Fruit fly (Drosophila melanogaster): ENCODE measurements around the gene Grip163.
A peak's percentile ranks its signal among the peaks of the same experiment; 100 is the strongest.

Gene Grip163

DNA sequence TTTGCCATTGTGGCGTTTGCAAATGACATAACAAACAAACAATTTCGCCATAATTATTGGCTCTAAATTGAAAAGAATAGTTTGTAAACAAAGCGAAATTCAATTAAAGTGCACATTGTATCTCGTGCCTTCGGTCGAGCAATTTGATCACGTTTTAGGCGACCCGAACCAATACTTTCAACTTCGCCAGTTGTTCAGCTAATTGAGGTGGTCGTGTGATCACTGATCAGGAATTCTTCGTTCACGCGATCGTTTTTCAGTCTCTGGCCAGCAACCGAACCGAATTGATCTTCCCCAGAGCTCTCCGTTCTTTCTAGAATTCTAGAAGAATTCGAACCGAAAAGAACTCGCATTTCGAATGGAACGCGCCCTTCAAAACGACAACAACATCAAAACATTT lies 6.2 kb upstream of the Grip163 start:
- TF ChIP-seq CrebA (GFP tag; optimal IDR thresholded peaks at IDR 0.05; ENCODE audit: borderline replicate concordance) (no peak), Jra (GFP tag; optimal IDR thresholded peaks at IDR 0.05) (no peak), fru (GFP tag; optimal IDR thresholded peaks at IDR 0.05) (no peak), sage (GFP tag; optimal IDR thresholded peaks at IDR 0.05) (no peak), Vsx2 (GFP tag; optimal IDR thresholded peaks at IDR 0.05; ENCODE audit: partially characterized antibody) (no peak), Hnf4 (GFP tag; optimal IDR thresholded peaks at IDR 0.05) (no peak), psq (GFP tag; optimal IDR thresholded peaks at IDR 0.05) (no peak), h (GFP tag; optimal IDR thresholded peaks at IDR 0.05) (no peak), N (GFP tag; optimal IDR thresholded peaks at IDR 0.05) (no peak), dl (GFP tag; optimal IDR thresholded peaks at IDR 0.05; ENCODE audit: insufficient read depth in 1 of 2, partially characterized antibody in 2 of 2) (no peak), Abd-B (GFP tag; optimal IDR thresholded peaks at IDR 0.05) (no peak), Dfd (GFP tag; optimal IDR thresholded peaks at IDR 0.05) (no peak), Myc (optimal IDR thresholded peaks at IDR 0.05) (no peak), ey (GFP tag; optimal IDR thresholded peaks at IDR 0.05) (no peak), brk (GFP tag; optimal IDR thresholded peaks at IDR 0.05) (no peak), GATAd (GFP tag; optimal IDR thresholded peaks at IDR 0.05) (no peak), foxo (GFP tag; optimal IDR thresholded peaks at IDR 0.05) (no peak), dsf (GFP tag; optimal IDR thresholded peaks at IDR 0.05; ENCODE audit: borderline replicate concordance) (no peak), Mio (GFP tag; optimal IDR thresholded peaks at IDR 0.05) (no peak)

DNA sequence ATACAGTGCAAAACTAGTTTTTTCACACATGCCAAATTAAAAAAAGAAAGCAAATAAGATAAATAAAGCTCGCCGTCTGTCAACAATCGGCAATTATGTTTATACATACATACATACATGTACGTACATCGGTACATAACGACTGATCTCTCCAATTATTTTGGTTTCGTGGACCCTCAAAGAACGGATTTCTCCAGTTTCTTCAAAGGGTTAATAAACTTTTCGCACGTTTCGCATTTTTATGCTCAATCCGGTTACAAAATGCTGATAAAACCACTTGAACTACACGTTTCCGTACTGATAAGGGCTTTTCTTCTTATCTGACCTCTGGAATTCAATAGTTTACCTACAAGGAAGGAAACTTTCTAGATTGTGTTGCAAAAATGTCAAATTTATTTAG lies 5.5 kb upstream of the Grip163 start:
- TF ChIP-seq OdsH (GFP tag; optimal IDR thresholded peaks at IDR 0.05) (no peak), Mio (GFP tag; optimal IDR thresholded peaks at IDR 0.05) (no peak), psq (GFP tag; optimal IDR thresholded peaks at IDR 0.05) (no peak), Hnf4 (GFP tag; optimal IDR thresholded peaks at IDR 0.05) (no peak), dl (GFP tag; optimal IDR thresholded peaks at IDR 0.05; ENCODE audit: insufficient read depth in 1 of 2, partially characterized antibody in 2 of 2) (no peak), Jra (GFP tag; optimal IDR thresholded peaks at IDR 0.05) (no peak), foxo (GFP tag; optimal IDR thresholded peaks at IDR 0.05) (no peak), dmrt93B (GFP tag; optimal IDR thresholded peaks at IDR 0.05) (no peak), sv (GFP tag; optimal IDR thresholded peaks at IDR 0.05) (no peak), N (GFP tag; optimal IDR thresholded peaks at IDR 0.05) (no peak), jim (GFP tag; optimal IDR thresholded peaks at IDR 0.05) (no peak), Myc (optimal IDR thresholded peaks at IDR 0.05) (no peak), HLH106 (tag; optimal IDR thresholded peaks at IDR 0.05) (no peak), usp (GFP tag; optimal IDR thresholded peaks at IDR 0.05) (no peak), lola (GFP tag; optimal IDR thresholded peaks at IDR 0.05) (no peak), fru (GFP tag; optimal IDR thresholded peaks at IDR 0.05) (no peak), tai (GFP tag; optimal IDR thresholded peaks at IDR 0.05) (no peak)

DNA sequence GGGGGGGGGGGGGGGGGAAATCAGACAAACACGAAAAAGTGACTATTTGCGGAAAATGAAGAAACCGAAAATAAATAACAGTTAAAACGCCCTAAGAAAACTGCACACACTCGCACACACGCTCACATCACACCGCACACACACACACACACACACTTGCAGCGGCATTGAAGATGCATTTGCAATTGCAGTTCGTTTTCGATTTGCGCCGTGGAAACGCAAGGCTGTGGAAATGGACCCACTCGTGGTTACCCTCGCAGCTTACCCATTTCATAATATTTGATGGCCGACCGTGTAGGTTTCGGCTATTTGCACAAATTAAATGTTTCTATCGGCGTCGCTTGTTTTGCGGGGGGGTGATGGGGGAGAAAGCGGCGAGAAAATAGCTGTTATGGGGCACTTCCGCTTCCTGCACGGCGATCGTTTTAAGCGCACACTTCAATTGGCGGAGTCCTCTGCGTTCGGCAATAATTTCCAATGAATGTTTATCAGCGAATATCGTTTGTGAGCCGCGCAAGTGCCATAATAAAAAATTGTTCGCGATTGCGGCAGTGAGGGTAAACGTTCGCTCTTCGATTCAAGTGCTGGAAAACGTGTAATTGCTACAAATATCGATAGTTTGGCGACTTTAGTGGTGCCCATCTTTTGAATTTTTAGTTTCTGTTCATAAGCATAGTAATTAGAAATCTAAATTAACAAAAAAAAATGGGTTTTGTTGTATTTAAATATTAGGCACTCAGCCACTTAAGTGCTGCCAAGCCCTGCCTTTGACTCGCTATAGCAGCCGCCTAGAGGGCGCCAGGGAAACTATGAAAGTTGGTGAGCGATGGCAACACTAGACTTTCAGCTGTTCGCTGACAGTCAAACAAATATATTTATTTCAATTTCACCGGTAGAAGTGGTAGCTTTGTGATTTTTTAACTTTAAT lies 4.6 kb upstream of the Grip163 start, which contains the start of the genes Pop2 and CG6928:
Gene Pop2, minus strand, starts transcription at position 595 of the 928 bp plus-strand sequence.
Gene CG6928, plus strand, starts transcription at position 835 of the 928 bp plus-strand sequence.
- TF ChIP-seq dmrt93B (GFP tag; optimal IDR thresholded peaks at IDR 0.05): peak; percentile 34
- no peak for TF ChIP-seq usp (GFP tag; optimal IDR thresholded peaks at IDR 0.05)
- TF ChIP-seq Hnf4 (GFP tag; optimal IDR thresholded peaks at IDR 0.05): peak; percentile 85
- peak; percentile 79 for TF ChIP-seq h (GFP tag; optimal IDR thresholded peaks at IDR 0.05)
- no peak for TF ChIP-seq pan (optimal IDR thresholded peaks at IDR 0.05)
- no peak for TF ChIP-seq Dfd (GFP tag; optimal IDR thresholded peaks at IDR 0.05)
- TF ChIP-seq Hr78 (GFP tag; optimal IDR thresholded peaks at IDR 0.05): no peak
- peak; percentile 68 for TF ChIP-seq br (GFP tag; optimal IDR thresholded peaks at IDR 0.05)
- peak; percentile 20 for TF ChIP-seq CG9705 (GFP tag; optimal IDR thresholded peaks at IDR 0.05)
- peak; percentile 45 for TF ChIP-seq HLH106 (tag; optimal IDR thresholded peaks at IDR 0.05)
- peak; percentile 42 for TF ChIP-seq Sp1 (GFP tag; optimal IDR thresholded peaks at IDR 0.05)
- peak; percentile 71 for TF ChIP-seq Jra (GFP tag; optimal IDR thresholded peaks at IDR 0.05)
- no peak for TF ChIP-seq Dif (GFP tag; optimal IDR thresholded peaks at IDR 0.05; ENCODE audit: partially characterized antibody)
- TF ChIP-seq lola (GFP tag; optimal IDR thresholded peaks at IDR 0.05): no peak
- TF ChIP-seq sage (GFP tag; optimal IDR thresholded peaks at IDR 0.05): peak; percentile 38
- peak; percentile 58 for TF ChIP-seq Myc (optimal IDR thresholded peaks at IDR 0.05)
- TF ChIP-seq fru (GFP tag; optimal IDR thresholded peaks at IDR 0.05): peak; percentile 73
- TF ChIP-seq rgr (GFP tag; optimal IDR thresholded peaks at IDR 0.05): peak; percentile 82
- no peak for TF ChIP-seq jim (GFP tag; optimal IDR thresholded peaks at IDR 0.05)
- peak; percentile 48 for TF ChIP-seq GATAd (GFP tag; optimal IDR thresholded peaks at IDR 0.05)
- no peak for TF ChIP-seq N (GFP tag; optimal IDR thresholded peaks at IDR 0.05)
- TF ChIP-seq tai (GFP tag; optimal IDR thresholded peaks at IDR 0.05): no peak
- TF ChIP-seq CG32264 (GFP tag; optimal IDR thresholded peaks at IDR 0.05): no peak
- peak; percentile 71 for TF ChIP-seq OdsH (GFP tag; optimal IDR thresholded peaks at IDR 0.05)
- TF ChIP-seq dsf (GFP tag; optimal IDR thresholded peaks at IDR 0.05; ENCODE audit: borderline replicate concordance): peak; percentile 48
- TF ChIP-seq Mio (GFP tag; optimal IDR thresholded peaks at IDR 0.05): no peak
- TF ChIP-seq Rel (GFP tag; optimal IDR thresholded peaks at IDR 0.05): no peak
- TF ChIP-seq Rel (tag; optimal IDR thresholded peaks at IDR 0.05): peak; percentile 5
- TF ChIP-seq Hr83 (GFP tag; optimal IDR thresholded peaks at IDR 0.05; ENCODE audit: poor library complexity, severe bottlenecking): peak; percentile 14
- TF ChIP-seq Abd-B (GFP tag; optimal IDR thresholded peaks at IDR 0.05): no peak
- TF ChIP-seq foxo (GFP tag; optimal IDR thresholded peaks at IDR 0.05): peak in 1 of 2 experiments; percentile 75
- TF ChIP-seq ey (GFP tag; optimal IDR thresholded peaks at IDR 0.05): peak; percentile 67
- TF ChIP-seq sv (GFP tag; optimal IDR thresholded peaks at IDR 0.05): peak; percentile 75
- TF ChIP-seq CrebA (GFP tag; optimal IDR thresholded peaks at IDR 0.05; ENCODE audit: borderline replicate concordance): no peak
- TF ChIP-seq psq (GFP tag; optimal IDR thresholded peaks at IDR 0.05): peak; percentile 70
- TF ChIP-seq brk (GFP tag; optimal IDR thresholded peaks at IDR 0.05): no peak
- no peak for TF ChIP-seq Vsx2 (GFP tag; optimal IDR thresholded peaks at IDR 0.05; ENCODE audit: partially characterized antibody)
- peak; percentile 51 for TF ChIP-seq woc (GFP tag; optimal IDR thresholded peaks at IDR 0.05)

Measured in whole organism, wandering third instar larva.